Worm (Caenorhabditis elegans) whole organism, L1 larva: ENCODE results near the gene pycr-1.

Source experiments
- C34B4.2 ChIP-seq: sonication (generic microtip); optimal IDR thresholded peaks from 2 replicates; lab custom pipeline; 2017; ENCODE audit warnings: mild to moderate bottlenecking, missing genetic modification characterization, missing compliant biosample characterization
- aha-1 ChIP-seq: fragments of 150-350 bp; optimal IDR thresholded peaks from 2 replicates; lab custom pipeline; 2014; ENCODE audit warnings: missing biosample characterization, missing genetic modification characterization
- alr-1 ChIP-seq: fragments of 200-800 bp; sonication (Bioruptor generic); optimal IDR thresholded peaks from 2 replicates; lab custom pipeline; 2018; ENCODE audit warnings: borderline replicate concordance, mild to moderate bottlenecking, missing genetic modification characterization, missing compliant biosample characterization
- blmp-1 ChIP-seq: fragments of 150-350 bp; optimal IDR thresholded peaks from 2 replicates; lab custom pipeline; 2014; ENCODE audit warnings: missing biosample characterization, missing genetic modification characterization
- ceh-88 ChIP-seq: fragments of 200-800 bp; sonication (Bioruptor generic); IDR thresholded peaks from 2 replicates; pipeline ENCODE4 v1.3.6; 2022; ENCODE audit warnings: missing genetic modification characterization, missing compliant biosample characterization
- ceh-90 ChIP-seq: sonication (generic microtip); optimal IDR thresholded peaks from 2 replicates; lab custom pipeline; 2016; ENCODE audit warnings: missing genetic modification characterization, missing compliant biosample characterization
- dsc-1 ChIP-seq: sonication (generic microtip); optimal IDR thresholded peaks from 2 replicates; lab custom pipeline; 2016; ENCODE audit warnings: mild to moderate bottlenecking, missing genetic modification characterization, missing compliant biosample characterization
- efl-1 ChIP-seq, 4 experiments: fragments of 150-350 bp; optimal IDR thresholded peaks in 3 of 4; peaks in 1 of 4; 1 replicate in 1 of 4; 2 replicates in 3 of 4; lab custom pipeline; 2014; ENCODE audit warnings: missing biosample characterization in 2 of 4, missing genetic modification characterization in 2 of 4, missing genetic modification reagents in 2 of 4
- egl-27 ChIP-seq, 2 experiments: fragments of 150-350 bp in 1 of 2; sonication (generic microtip); optimal IDR thresholded peaks; 3 replicates each; lab custom pipeline; 2017 to 2018; ENCODE audit warnings: missing biosample characterization in 2 of 2, missing genetic modification characterization in 2 of 2, missing genetic modification reagents in 2 of 2
- elt-2 ChIP-seq: sonication (generic microtip); optimal IDR thresholded peaks from 2 replicates; lab custom pipeline; 2016; ENCODE audit warnings: missing genetic modification characterization, mild to moderate bottlenecking, inconsistent platforms, missing compliant biosample characterization, missing genetic modification reagents
- fkh-8 ChIP-seq: sonication (generic microtip); optimal IDR thresholded peaks from 2 replicates; lab custom pipeline; 2016; ENCODE audit warnings: mild to moderate bottlenecking, missing genetic modification characterization, missing compliant biosample characterization
- grh-1 ChIP-seq: fragments of 200-800 bp; sonication (Bioruptor generic); IDR thresholded peaks from 2 replicates; pipeline ENCODE4 v1.3.6; 2022; ENCODE audit warnings: missing genetic modification reagents, missing genetic modification characterization, missing compliant biosample characterization
- hlh-17 ChIP-seq: fragments of 200-800 bp; sonication (Bioruptor generic); optimal IDR thresholded peaks from 2 replicates; lab custom pipeline; 2018; ENCODE audit warnings: missing genetic modification characterization, mild to moderate bottlenecking, missing compliant biosample characterization, moderate library complexity, borderline replicate concordance
- irx-1 ChIP-seq: sonication (generic microtip); optimal IDR thresholded peaks from 2 replicates; lab custom pipeline; 2016; ENCODE audit warnings: missing genetic modification characterization, missing compliant biosample characterization
- isw-1 ChIP-seq: fragments of 200-800 bp; sonication (Bioruptor generic); IDR thresholded peaks from 2 replicates; pipeline ENCODE4 v1.3.6; 2022; ENCODE audit warnings: missing genetic modification characterization, missing compliant biosample characterization
- lin-13 ChIP-seq: fragments of 150-350 bp; optimal IDR thresholded peaks from 2 replicates; lab custom pipeline; 2014; ENCODE audit warnings: missing biosample characterization, missing genetic modification reagents, missing genetic modification characterization
- lin-14 ChIP-seq: fragments of 200-800 bp; sonication (Bioruptor generic); optimal IDR thresholded peaks from 2 replicates; lab custom pipeline; 2018; ENCODE audit warnings: mild to moderate bottlenecking, missing genetic modification characterization, moderate library complexity, missing compliant biosample characterization
- lin-15B ChIP-seq: fragments of 150-350 bp; sonication (generic microtip); optimal IDR thresholded peaks from 3 replicates; lab custom pipeline; 2014; ENCODE audit warnings: missing biosample characterization, missing genetic modification characterization
- lin-39 ChIP-seq: fragments of 150-350 bp; optimal IDR thresholded peaks from 2 replicates; lab custom pipeline; 2014; ENCODE audit warnings: missing biosample characterization, missing genetic modification reagents, missing genetic modification characterization
- lir-3 ChIP-seq: sonication (generic microtip); optimal IDR thresholded peaks from 2 replicates; lab custom pipeline; 2016; ENCODE audit warnings: mild to moderate bottlenecking, missing genetic modification characterization, moderate library complexity, missing compliant biosample characterization; ENCODE audit not compliant: poor library complexity
- lsy-2 ChIP-seq, 2 experiments: fragments of 150-350 bp; optimal IDR thresholded peaks; 2 replicates each; lab custom pipeline; 2014; ENCODE audit warnings: missing biosample characterization in 2 of 2, missing genetic modification characterization in 2 of 2
- mdl-1 ChIP-seq, 2 experiments: fragments of 150-350 bp; optimal IDR thresholded peaks; 2 replicates each; lab custom pipeline; 2014 to 2017; ENCODE audit warnings: missing biosample characterization in 2 of 2, missing genetic modification characterization in 2 of 2, inconsistent platforms in 1 of 2
- mep-1 ChIP-seq: fragments of 150-350 bp; optimal IDR thresholded peaks from 2 replicates; lab custom pipeline; 2014; ENCODE audit warnings: missing biosample characterization, missing genetic modification characterization
- nhr-11 ChIP-seq: fragments of 150-350 bp; optimal IDR thresholded peaks from 2 replicates; lab custom pipeline; 2014; ENCODE audit warnings: missing biosample characterization, missing genetic modification characterization
- nhr-12 ChIP-seq: sonication (generic microtip); optimal IDR thresholded peaks from 2 replicates; lab custom pipeline; 2017; ENCODE audit warnings: missing biosample characterization, missing genetic modification characterization
- nhr-20 ChIP-seq: sonication (generic microtip); optimal IDR thresholded peaks from 2 replicates; lab custom pipeline; 2016; ENCODE audit warnings: mild to moderate bottlenecking, missing genetic modification characterization, missing compliant biosample characterization
- nhr-237 ChIP-seq: fragments of 150-350 bp; optimal IDR thresholded peaks from 2 replicates; lab custom pipeline; 2014; ENCODE audit warnings: missing biosample characterization, missing genetic modification characterization
- nhr-47 ChIP-seq: sonication (generic microtip); optimal IDR thresholded peaks from 2 replicates; lab custom pipeline; 2016; ENCODE audit warnings: mild to moderate bottlenecking, missing genetic modification characterization, moderate library complexity, missing compliant biosample characterization
- nhr-71 ChIP-seq: sonication (generic microtip); optimal IDR thresholded peaks from 2 replicates; lab custom pipeline; 2016; ENCODE audit warnings: mild to moderate bottlenecking, missing genetic modification characterization, moderate library complexity, missing compliant biosample characterization
- nhr-85 ChIP-seq: sonication (generic microtip); peaks from one replicate; lab custom pipeline; 2016; ENCODE audit warnings: missing genetic modification characterization, inconsistent platforms, missing compliant biosample characterization
- pag-3 ChIP-seq: sonication (generic microtip); optimal IDR thresholded peaks from 2 replicates; lab custom pipeline; 2017; ENCODE audit warnings: missing genetic modification characterization, mild to moderate bottlenecking, missing compliant biosample characterization, antibody characterized with exemption, borderline replicate concordance; ENCODE audit not compliant: insufficient read depth
- pax-3 ChIP-seq: fragments of 200-800 bp; sonication (Bioruptor generic); optimal IDR thresholded peaks from 2 replicates; lab custom pipeline; 2018; ENCODE audit warnings: mild to moderate bottlenecking, missing genetic modification characterization, moderate library complexity, missing compliant biosample characterization
- rnt-1 ChIP-seq: sonication (generic microtip); optimal IDR thresholded peaks from 2 replicates; lab custom pipeline; 2016; ENCODE audit warnings: mild to moderate bottlenecking, missing genetic modification characterization, moderate library complexity, missing compliant biosample characterization
- snu-23 ChIP-seq: sonication (generic microtip); optimal IDR thresholded peaks from 2 replicates; lab custom pipeline; 2016; ENCODE audit warnings: missing genetic modification characterization, missing compliant biosample characterization
- sox-4 ChIP-seq: sonication (generic microtip); optimal IDR thresholded peaks from 2 replicates; lab custom pipeline; 2016; ENCODE audit warnings: missing genetic modification characterization, missing compliant biosample characterization
- tbx-2 ChIP-seq: sonication (generic microtip); optimal IDR thresholded peaks from 2 replicates; lab custom pipeline; 2016; ENCODE audit warnings: missing genetic modification characterization, missing compliant biosample characterization
- tlp-1 ChIP-seq: fragments of 150-350 bp; optimal IDR thresholded peaks from 2 replicates; lab custom pipeline; 2014; ENCODE audit warnings: missing biosample characterization, missing genetic modification characterization
- unc-130 ChIP-seq: fragments of 150-350 bp; optimal IDR thresholded peaks from 2 replicates; lab custom pipeline; 2017; ENCODE audit warnings: missing biosample characterization, missing genetic modification characterization, inconsistent platforms
- unc-98 ChIP-seq: fragments of 200-800 bp; sonication (Bioruptor generic); IDR thresholded peaks from 2 replicates; pipeline ENCODE4 v1.3.6; 2022; ENCODE audit warnings: missing genetic modification characterization, missing compliant biosample characterization
- vab-15 ChIP-seq: sonication (generic microtip); optimal IDR thresholded peaks from 2 replicates; lab custom pipeline; 2017; ENCODE audit warnings: missing genotype, mild to moderate bottlenecking, missing genetic modification characterization, missing compliant biosample characterization
- zip-4 ChIP-seq: fragments of 200-800 bp; sonication (Bioruptor generic); optimal IDR thresholded peaks from 2 replicates; lab custom pipeline; 2018; ENCODE audit warnings: mild to moderate bottlenecking, missing genetic modification characterization, moderate library complexity, missing compliant biosample characterization

pycr-1 gene

ce11 chrX:12149638-12150137 lies 3.1 kb downstream of the pycr-1 start, which contains the start of gene znf-474 (continued):
- TF ChIP-seq efl-1 (optimal IDR thresholded peaks at IDR 0.05; lab: Kevin White, UChicago) (no peak), efl-1 (GFP tag; optimal IDR thresholded peaks at IDR 0.05 in 1 of 2; lab: Kevin White, UChicago) (no peak), C34B4.2 (tag; lab: Kevin White, UChicago) (no peak), tbx-2 (tag; lab: Kevin White, UChicago) (no peak), unc-98 (GFP tag; lab: Robert Waterston, UW) (no peak), elt-2 (tag; lab: Kevin White, UChicago) (no peak), isw-1 (GFP tag; lab: Robert Waterston, UW) (no peak), vab-15 (tag; lab: Kevin White, UChicago) (no peak), aha-1 (tag; lab: Kevin White, UChicago) (no peak), nhr-47 (tag; lab: Kevin White, UChicago) (peak; percentile 32), ceh-88 (GFP tag; lab: Robert Waterston, UW) (no peak), tlp-1 (tag; lab: Kevin White, UChicago) (no peak), alr-1 (tag; lab: Kevin White, UChicago) (no peak), nhr-237 (no peak), zip-4 (GFP tag; lab: Kevin White, UChicago) (no peak), mdl-1 (tag; optimal IDR thresholded peaks at IDR 0.05; lab: Kevin White, UChicago) (no peak), lin-39 (tag; lab: Kevin White, UChicago) (no peak), pag-3 (no peak), grh-1 (GFP tag; lab: Robert Waterston, UW) (no peak), lin-15B (tag; lab: Kevin White, UChicago) (no peak), irx-1 (tag; lab: Kevin White, UChicago) (no peak), lin-14 (GFP tag; lab: Kevin White, UChicago) (peak; percentile 52), ceh-90 (tag; lab: Kevin White, UChicago) (no peak), hlh-17 (GFP tag; lab: Kevin White, UChicago) (no peak), nhr-12 (tag; lab: Kevin White, UChicago) (no peak), sox-4 (tag; lab: Kevin White, UChicago) (no peak), egl-27 (tag; optimal IDR thresholded peaks at IDR 0.05; lab: Kevin White, UChicago) (no peak), rnt-1 (no peak)

- TF ChIP-seq nhr-47 (tag; lab: Kevin White, UChicago) (no peak), elt-2 (tag; lab: Kevin White, UChicago) (peak; percentile 26), snu-23 (GFP tag; lab: Kevin White, UChicago) (no peak)
Measured at ce11 chrX:12154055-12154898, 7.6 kb downstream of the pycr-1 start, which contains the start of gene mfsd-11. mfsd-11 (minus strand) TSS chrX:12154105.

- peak; percentile 16 for TF ChIP-seq snu-23 (GFP tag; lab: Kevin White, UChicago)
- peak; percentile 25 for TF ChIP-seq rnt-1
- peak; percentile 80 for TF ChIP-seq unc-130 (tag; lab: Kevin White, UChicago)
- TF ChIP-seq nhr-20 (tag; lab: Kevin White, UChicago), result peak; percentile 7
- TF ChIP-seq fkh-8 (tag; lab: Kevin White, UChicago), result peak; percentile 71
- peak; percentile 0 for TF ChIP-seq mep-1 (tag; lab: Kevin White, UChicago)
- TF ChIP-seq nhr-47 (tag; lab: Kevin White, UChicago), result peak; percentile 40
- TF ChIP-seq pax-3 (tag; lab: Kevin White, UChicago), result peak; percentile 18
- peak; percentile 22 for TF ChIP-seq lir-3 (tag; lab: Kevin White, UChicago)
- TF ChIP-seq nhr-85, result no peak
- TF ChIP-seq lin-14 (GFP tag; lab: Kevin White, UChicago), result peak; percentile 52
- peak; percentile 68 for TF ChIP-seq nhr-71 (tag; lab: Kevin White, UChicago)
- peak in 1 of 2 experiments; percentile 33 for TF ChIP-seq lsy-2 (tag; optimal IDR thresholded peaks at IDR 0.05; lab: Kevin White, UChicago)
- TF ChIP-seq sox-4 (tag; lab: Kevin White, UChicago), result peak; percentile 52
- TF ChIP-seq blmp-1 (tag; lab: Kevin White, UChicago), result no peak
- TF ChIP-seq nhr-11, result no peak
- no peak for TF ChIP-seq lin-13 (GFP tag; lab: Kevin White, UChicago)
- TF ChIP-seq dsc-1 (tag; lab: Kevin White, UChicago), result peak; percentile 91
Measured at ce11 chrX:12158641-12159040, 12.0 kb downstream of the pycr-1 start.
